Worm (Caenorhabditis elegans): ENCODE data around the gene T13G4.1.

T13G4.1 gene

ce11 chrX:1238803-1239202 is 45.9 kb downstream of the T13G4.1 start, which contains the start of gene C25G6.3:
Gene C25G6.3, minus strand, starts transcription at chrX:1238903.
- TF ChIP-seq lin-13 (GFP tag; optimal IDR thresholded peaks at IDR 0.05): no peak
- no peak for TF ChIP-seq nhr-11 (tag; optimal IDR thresholded peaks at IDR 0.05)
- TF ChIP-seq mdl-1 (tag; optimal IDR thresholded peaks at IDR 0.05): no peak
- no peak for TF ChIP-seq efl-1 (optimal IDR thresholded peaks at IDR 0.05)
- no peak for TF ChIP-seq efl-1 (GFP tag; optimal IDR thresholded peaks at IDR 0.05 in 1 of 2)
- TF ChIP-seq pax-3 (tag; optimal IDR thresholded peaks at IDR 0.05): no peak
- TF ChIP-seq lsy-2 (tag; optimal IDR thresholded peaks at IDR 0.05): no peak
- no peak for TF ChIP-seq nhr-77 (tag; optimal IDR thresholded peaks at IDR 0.05)
- no peak for TF ChIP-seq sox-4 (tag; optimal IDR thresholded peaks at IDR 0.05)
- no peak for TF ChIP-seq nhr-76 (tag; optimal IDR thresholded peaks at IDR 0.05)
- TF ChIP-seq rnt-1 (tag; optimal IDR thresholded peaks at IDR 0.05): no peak
- TF ChIP-seq lin-35 (GFP tag; optimal IDR thresholded peaks at IDR 0.05): no peak

ce11 chrX:1242763-1243162 is 49.8 kb downstream of the T13G4.1 start:
- no peak for TF ChIP-seq alr-1 (tag; optimal IDR thresholded peaks at IDR 0.05; ENCODE audit: borderline replicate concordance)
- no peak for TF ChIP-seq lir-3 (tag; optimal IDR thresholded peaks at IDR 0.05; ENCODE audit: poor library complexity)
- TF ChIP-seq mab-9 (GFP tag; IDR thresholded peaks at IDR 0.05): no peak
- no peak for TF ChIP-seq tlp-1 (tag; optimal IDR thresholded peaks at IDR 0.05)
- TF ChIP-seq lin-35 (GFP tag; optimal IDR thresholded peaks at IDR 0.05): no peak
- TF ChIP-seq ztf-4 (tag; optimal IDR thresholded peaks at IDR 0.05): no peak
- TF ChIP-seq C16A3.4 (tag; optimal IDR thresholded peaks at IDR 0.05): no peak
- no peak for TF ChIP-seq snpc-4 (tag; optimal IDR thresholded peaks at IDR 0.05)
- TF ChIP-seq nhr-12 (tag; optimal IDR thresholded peaks at IDR 0.05): no peak
- no peak for TF ChIP-seq nhr-20 (tag; optimal IDR thresholded peaks at IDR 0.05)
- no peak for TF ChIP-seq F16B12.6 (tag; optimal IDR thresholded peaks at IDR 0.05)
- no peak for TF ChIP-seq unc-98 (GFP tag; IDR thresholded peaks at IDR 0.05)
- no peak for TF ChIP-seq fkh-8 (tag; optimal IDR thresholded peaks at IDR 0.05)
- no peak for TF ChIP-seq rnt-1 (tag; optimal IDR thresholded peaks at IDR 0.05)
- TF ChIP-seq aha-1 (tag; optimal IDR thresholded peaks at IDR 0.05): no peak
- TF ChIP-seq ceh-82 (tag; optimal IDR thresholded peaks at IDR 0.05): no peak
- TF ChIP-seq elt-2 (tag; optimal IDR thresholded peaks at IDR 0.05): no peak

All from whole organism, L1 larva.